Worm (Caenorhabditis elegans): ENCODE results near the gene ZK1320.9.

Gene ZK1320.9

ce11 chrII:9653679-9654078 lies 32.8 kb downstream of the ZK1320.9 start, which contains the start of gene ZK1307.2:
Gene ZK1307.2, minus strand, starts transcription at chrII:9653952.
- TF ChIP-seq ama-1 (optimal IDR thresholded peaks at IDR 0.05) (no peak), flt-1 (GFP tag; IDR thresholded peaks at IDR 0.05) (no peak), tbx-37 (GFP tag; conservative IDR thresholded peaks at IDR 0.05) (no peak), pes-1 (GFP tag; IDR thresholded peaks at IDR 0.05) (no peak), tbx-11 (GFP tag; IDR thresholded peaks at IDR 0.05) (no peak), hmg-4 (GFP tag; optimal IDR thresholded peaks at IDR 0.05) (no peak), scrt-1 (GFP tag; IDR thresholded peaks at IDR 0.05) (no peak), ceh-36 (tag; optimal IDR thresholded peaks at IDR 0.05) (no peak), tra-4 (tag; optimal IDR thresholded peaks at IDR 0.05) (no peak), F13C5.2 (tag; optimal IDR thresholded peaks at IDR 0.05) (no peak), sea-1 (GFP tag; conservative IDR thresholded peaks at IDR 0.05) (no peak), hnd-1 (tag; optimal IDR thresholded peaks at IDR 0.05) (no peak), ceh-13 (GFP tag; optimal IDR thresholded peaks at IDR 0.05) (no peak), aly-1 (tag; optimal IDR thresholded peaks at IDR 0.05) (no peak), ets-7 (tag; optimal IDR thresholded peaks at IDR 0.05) (no peak), B0310.2 (tag; optimal IDR thresholded peaks at IDR 0.05) (no peak), hmbx-1 (tag; optimal IDR thresholded peaks at IDR 0.05) (no peak)

- TF ChIP-seq ama-1 (optimal IDR thresholded peaks at IDR 0.05), result no peak
- TF ChIP-seq tbx-37 (GFP tag; conservative IDR thresholded peaks at IDR 0.05), result no peak
- no peak for TF ChIP-seq ceh-13 (GFP tag; optimal IDR thresholded peaks at IDR 0.05)
- no peak for TF ChIP-seq scrt-1 (GFP tag; IDR thresholded peaks at IDR 0.05)
- TF ChIP-seq hnd-1 (tag; optimal IDR thresholded peaks at IDR 0.05), result no peak
- TF ChIP-seq B0310.2 (tag; optimal IDR thresholded peaks at IDR 0.05), result no peak
- no peak for TF ChIP-seq sea-1 (GFP tag; conservative IDR thresholded peaks at IDR 0.05)
- TF ChIP-seq hmbx-1 (tag; optimal IDR thresholded peaks at IDR 0.05), result no peak
- TF ChIP-seq pes-1 (GFP tag; IDR thresholded peaks at IDR 0.05), result no peak
Observed at ce11 chrII:9652919-9653318, 33.6 kb downstream of the ZK1320.9 start, which contains the start of gene ZK1307.3. Gene ZK1307.3, minus strand, starts transcription at chrII:9653019.

- TF ChIP-seq tbx-37 (GFP tag; conservative IDR thresholded peaks at IDR 0.05) (no peak), hmbx-1 (tag; optimal IDR thresholded peaks at IDR 0.05) (no peak), ets-7 (tag; optimal IDR thresholded peaks at IDR 0.05) (no peak), sea-1 (GFP tag; conservative IDR thresholded peaks at IDR 0.05) (no peak), hnd-1 (tag; optimal IDR thresholded peaks at IDR 0.05) (no peak), pes-1 (GFP tag; IDR thresholded peaks at IDR 0.05) (no peak), tra-4 (tag; optimal IDR thresholded peaks at IDR 0.05) (no peak), hmg-4 (GFP tag; optimal IDR thresholded peaks at IDR 0.05) (no peak), ama-1 (optimal IDR thresholded peaks at IDR 0.05) (no peak), flt-1 (GFP tag; IDR thresholded peaks at IDR 0.05) (no peak), B0310.2 (tag; optimal IDR thresholded peaks at IDR 0.05) (no peak), scrt-1 (GFP tag; IDR thresholded peaks at IDR 0.05) (no peak), aly-1 (tag; optimal IDR thresholded peaks at IDR 0.05) (no peak), ceh-36 (tag; optimal IDR thresholded peaks at IDR 0.05) (no peak), tbx-11 (GFP tag; IDR thresholded peaks at IDR 0.05) (no peak), F13C5.2 (tag; optimal IDR thresholded peaks at IDR 0.05) (no peak)
Observed at ce11 chrII:9651700-9652099, 34.8 kb downstream of the ZK1320.9 start, which contains the start of gene ZK1307.4. Gene ZK1307.4, minus strand, starts transcription at chrII:9651800.

- no peak for TF ChIP-seq scrt-1 (GFP tag; IDR thresholded peaks at IDR 0.05)
- no peak for TF ChIP-seq pes-1 (GFP tag; IDR thresholded peaks at IDR 0.05)
- no peak for TF ChIP-seq hmbx-1 (tag; optimal IDR thresholded peaks at IDR 0.05)
- TF ChIP-seq flt-1 (GFP tag; IDR thresholded peaks at IDR 0.05), result no peak
- no peak for TF ChIP-seq ceh-13 (GFP tag; optimal IDR thresholded peaks at IDR 0.05)
- TF ChIP-seq tbx-11 (GFP tag; IDR thresholded peaks at IDR 0.05), result no peak
- no peak for TF ChIP-seq tra-4 (tag; optimal IDR thresholded peaks at IDR 0.05)
- no peak for TF ChIP-seq F13C5.2 (tag; optimal IDR thresholded peaks at IDR 0.05)
- TF ChIP-seq sea-1 (GFP tag; conservative IDR thresholded peaks at IDR 0.05), result no peak
- no peak for TF ChIP-seq B0310.2 (tag; optimal IDR thresholded peaks at IDR 0.05)
- no peak for TF ChIP-seq tbx-37 (GFP tag; conservative IDR thresholded peaks at IDR 0.05)
- no peak for TF ChIP-seq ama-1 (optimal IDR thresholded peaks at IDR 0.05)
- no peak for TF ChIP-seq hnd-1 (tag; optimal IDR thresholded peaks at IDR 0.05)
Observed at ce11 chrII:9649191-9649590, 37.3 kb downstream of the ZK1320.9 start, which contains the start of gene ZK1307.9. Gene ZK1307.9, plus strand, starts transcription at chrII:9649491.

ce11 chrII:9646928-9647838 lies 39.3 kb downstream of the ZK1320.9 start, which contains the start of gene sqv-8:
Gene sqv-8, plus strand, starts transcription at chrII:9646978.
- TF ChIP-seq ama-1 (optimal IDR thresholded peaks at IDR 0.05), result no peak
- TF ChIP-seq tbx-11 (GFP tag; IDR thresholded peaks at IDR 0.05), result no peak
- TF ChIP-seq scrt-1 (GFP tag; IDR thresholded peaks at IDR 0.05), result no peak
- no peak for TF ChIP-seq flt-1 (GFP tag; IDR thresholded peaks at IDR 0.05)
- no peak for TF ChIP-seq sea-1 (GFP tag; conservative IDR thresholded peaks at IDR 0.05)
- TF ChIP-seq ceh-36 (tag; optimal IDR thresholded peaks at IDR 0.05), result no peak
- TF ChIP-seq tbx-37 (GFP tag; conservative IDR thresholded peaks at IDR 0.05), result no peak
- no peak for TF ChIP-seq ceh-13 (GFP tag; optimal IDR thresholded peaks at IDR 0.05)
- TF ChIP-seq hnd-1 (tag; optimal IDR thresholded peaks at IDR 0.05), result no peak
- no peak for TF ChIP-seq hmg-4 (GFP tag; optimal IDR thresholded peaks at IDR 0.05)
- TF ChIP-seq tra-4 (tag; optimal IDR thresholded peaks at IDR 0.05), result no peak
- TF ChIP-seq B0310.2 (tag; optimal IDR thresholded peaks at IDR 0.05), result no peak
- TF ChIP-seq aly-1 (tag; optimal IDR thresholded peaks at IDR 0.05), result no peak

ce11 chrII:9646122-9646555 lies 40.4 kb downstream of the ZK1320.9 start:
- no peak for TF ChIP-seq flt-1 (GFP tag; IDR thresholded peaks at IDR 0.05)
- no peak for TF ChIP-seq tbx-37 (GFP tag; conservative IDR thresholded peaks at IDR 0.05)
- peak; percentile 42 for TF ChIP-seq F13C5.2 (tag; optimal IDR thresholded peaks at IDR 0.05)
- TF ChIP-seq ceh-13 (GFP tag; optimal IDR thresholded peaks at IDR 0.05), result peak; percentile 4
- no peak for TF ChIP-seq pes-1 (GFP tag; IDR thresholded peaks at IDR 0.05)
- TF ChIP-seq tra-4 (tag; optimal IDR thresholded peaks at IDR 0.05), result no peak
- peak; percentile 77 for TF ChIP-seq hmg-4 (GFP tag; optimal IDR thresholded peaks at IDR 0.05)
- TF ChIP-seq hnd-1 (tag; optimal IDR thresholded peaks at IDR 0.05), result no peak
- no peak for TF ChIP-seq ama-1 (optimal IDR thresholded peaks at IDR 0.05)
- TF ChIP-seq ets-7 (tag; optimal IDR thresholded peaks at IDR 0.05), result peak; percentile 7
- no peak for TF ChIP-seq tbx-11 (GFP tag; IDR thresholded peaks at IDR 0.05)
- TF ChIP-seq B0310.2 (tag; optimal IDR thresholded peaks at IDR 0.05), result no peak
- TF ChIP-seq sea-1 (GFP tag; conservative IDR thresholded peaks at IDR 0.05), result 0 out of 2 replicates have a peak, but pooled peaks have one; percentile 33
- TF ChIP-seq aly-1 (tag; optimal IDR thresholded peaks at IDR 0.05), result no peak
- TF ChIP-seq ceh-36 (tag; optimal IDR thresholded peaks at IDR 0.05), result no peak
